Fruit fly (Drosophila melanogaster): ENCODE results near the gene CG46320.

DNA sequence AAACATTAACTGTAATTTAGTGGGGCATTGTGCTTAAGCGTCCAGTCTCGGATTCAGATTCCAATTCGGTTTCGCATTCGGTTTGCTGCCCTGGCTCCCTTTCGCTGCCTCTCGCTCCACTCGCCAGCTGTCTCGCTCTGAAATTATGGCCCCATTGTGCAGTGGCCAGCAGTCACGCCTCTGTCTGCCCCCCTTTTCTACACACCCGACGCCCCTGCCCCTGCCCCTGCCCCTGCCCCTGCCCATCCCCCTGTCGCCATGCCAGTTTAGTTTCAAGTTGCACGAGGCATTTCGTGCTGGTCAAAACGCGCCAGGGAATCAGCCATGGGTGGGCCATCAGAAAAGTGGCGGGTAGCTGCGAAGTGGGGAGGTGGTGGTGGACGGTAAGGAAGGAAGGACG lies 22.4 kb downstream of the CG46320 start:
- TF ChIP-seq Pdp1 (GFP tag; optimal IDR thresholded peaks at IDR 0.05) (no peak), cas (GFP tag; IDR thresholded peaks at IDR 0.05) (no peak), grn (GFP tag; optimal IDR thresholded peaks at IDR 0.05) (no peak), E2f2 (GFP tag; IDR thresholded peaks at IDR 0.05) (no peak), CG2129 (GFP tag; IDR thresholded peaks at IDR 0.05; ENCODE audit: partially characterized antibody) (no peak), CG8281 (tag; optimal IDR thresholded peaks at IDR 0.05) (no peak), CG3847 (GFP tag; IDR thresholded peaks at IDR 0.05) (no peak), NfI (GFP tag; optimal IDR thresholded peaks at IDR 0.05) (no peak)
